Worm (Caenorhabditis elegans): ENCODE data around the gene eng-1.

ce11 chrIII:5908408-5908807 lies 40.1 kb upstream of the eng-1 start, which contains the start of gene C28H8.3:
- no peak for TF ChIP-seq him-1 (tag; optimal IDR thresholded peaks at IDR 0.05)
- TF ChIP-seq W03F9.2 (tag; optimal IDR thresholded peaks at IDR 0.05), result no peak
- TF ChIP-seq dao-5 (tag; optimal IDR thresholded peaks at IDR 0.05), result no peak
